Fruit fly (Drosophila melanogaster): ENCODE data around the gene ATP7.

The ATP7 gene

dm6 chrX:11854758-11855465 is at the start of gene ATP7, which contains the start of gene CG10347:
ATP7 (plus strand) TSS chrX:11855022.
CG10347 (minus strand) TSS chrX:11854931.
- peak; percentile 30 for TF ChIP-seq noc (tag; optimal IDR thresholded peaks at IDR 0.05)

dm6 chrX:11805066-11805766 is 49.6 kb upstream of the ATP7 start:
- TF ChIP-seq noc (tag; optimal IDR thresholded peaks at IDR 0.05), result peak; percentile 34

dm6 chrX:11806196-11806595 is 48.6 kb upstream of the ATP7 start:
- TF ChIP-seq noc (tag; optimal IDR thresholded peaks at IDR 0.05), result peak; percentile 8

dm6 chrX:11806867-11807747 is 47.7 kb upstream of the ATP7 start, which contains the start of gene Hsc70-3:
Hsc70-3 (minus strand) TSS chrX:11807117.
- peak; percentile 54 for TF ChIP-seq noc (tag; optimal IDR thresholded peaks at IDR 0.05)

- TF ChIP-seq noc (tag; optimal IDR thresholded peaks at IDR 0.05), result no peak
These were observed 42.0 kb upstream of the ATP7 start for dm6 chrX:11812828-11813227.

dm6 chrX:11813721-11814161 is 41.1 kb upstream of the ATP7 start:
- no peak for TF ChIP-seq noc (tag; optimal IDR thresholded peaks at IDR 0.05)

dm6 chrX:11815356-11816270 is 39.2 kb upstream of the ATP7 start:
- TF ChIP-seq noc (tag; optimal IDR thresholded peaks at IDR 0.05), result no peak

- no peak for TF ChIP-seq noc (tag; optimal IDR thresholded peaks at IDR 0.05)
These were observed 38.3 kb upstream of the ATP7 start, which contains the start of the genes CG1578 and rudhira for dm6 chrX:11816434-11816948. CG1578 (minus strand) TSS chrX:11816551. rudhira (plus strand) TSS chrX:11816898.

dm6 chrX:11817183-11817972 is 37.4 kb upstream of the ATP7 start:
- no peak for TF ChIP-seq noc (tag; optimal IDR thresholded peaks at IDR 0.05)

- peak; percentile 93 for TF ChIP-seq noc (tag; optimal IDR thresholded peaks at IDR 0.05)
These were observed 36.6 kb upstream of the ATP7 start for dm6 chrX:11818047-11818766.

- no peak for TF ChIP-seq noc (tag; optimal IDR thresholded peaks at IDR 0.05)
These were observed 36.1 kb upstream of the ATP7 start for dm6 chrX:11818767-11819089.

dm6 chrX:11819241-11819862 is 35.5 kb upstream of the ATP7 start:
- TF ChIP-seq noc (tag; optimal IDR thresholded peaks at IDR 0.05), result no peak
